Worm (Caenorhabditis elegans) whole organism, late embryonic: Measurements from ENCODE around the gene srh-113.

Experiments used
- hlh-30 ChIP-seq: sonication (generic microtip); optimal IDR thresholded peaks from 2 replicates; lab custom pipeline; 2017; ENCODE audit warnings: antibody characterized with exemption, missing genetic modification characterization, missing compliant biosample characterization; ENCODE audit not compliant: insufficient read depth
- pag-3 ChIP-seq: sonication (generic microtip); optimal IDR thresholded peaks from 2 replicates; lab custom pipeline; 2016; ENCODE audit warnings: missing compliant biosample characterization, missing genetic modification characterization, borderline replicate concordance
- pqm-1 ChIP-seq: sonication (generic microtip); optimal IDR thresholded peaks from 2 replicates; lab custom pipeline; 2016; ENCODE audit warnings: missing genetic modification characterization, missing compliant biosample characterization
- syd-9 ChIP-seq: sonication (generic microtip); optimal IDR thresholded peaks from 2 replicates; lab custom pipeline; 2016; ENCODE audit warnings: mild to moderate bottlenecking, missing genetic modification characterization, moderate library complexity, missing compliant biosample characterization
- unc-3 ChIP-seq, 2 experiments: fragments of 200-800 bp in 1 of 2; sonication (Bioruptor generic) in 1 of 2; sonication (generic microtip) in 1 of 2; conservative IDR thresholded peaks in 1 of 2; optimal IDR thresholded peaks in 1 of 2; 2 replicates each; pipeline versions ENCODE4 v1.3.6 to Lab custom; 2016 to 2022; ENCODE audit warnings: missing compliant biosample characterization in 2 of 2, missing genetic modification characterization in 2 of 2, missing genetic modification reagents in 1 of 2

The srh-113 gene

DNA sequence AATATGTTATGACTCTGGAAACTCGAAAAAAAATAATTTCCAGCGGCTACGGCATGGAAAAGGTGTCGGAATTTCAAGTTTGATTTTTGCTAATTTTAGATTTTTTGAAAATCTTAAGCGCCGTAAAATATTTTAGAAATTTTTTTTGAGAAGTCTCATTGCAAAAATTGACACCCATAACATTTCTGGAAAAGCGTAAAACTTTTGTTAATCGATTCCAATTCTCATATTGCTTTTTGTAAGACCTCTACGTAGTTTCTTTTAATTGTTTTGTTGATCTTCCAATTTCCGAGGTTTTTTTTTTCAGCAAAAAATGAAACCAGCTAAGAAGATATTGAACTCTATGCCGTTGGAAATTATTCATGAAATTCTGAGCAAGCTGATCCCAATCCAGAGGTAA, 46.0 kb downstream of the srh-113 start, which contains the start of gene fbxa-85:
Gene fbxa-85, plus strand, starts transcription at position 301 of the 400 bp plus-strand sequence.
- TF ChIP-seq hlh-30 (tag; lab: Kevin White, UChicago) (no peak), pqm-1 (tag; lab: Kevin White, UChicago) (no peak), syd-9 (tag; lab: Kevin White, UChicago) (no peak)

ce11 chrV:17261385-17261784, 48.5 kb downstream of the srh-113 start:
- TF ChIP-seq hlh-30 (tag; lab: Kevin White, UChicago) (no peak), pag-3 (tag; lab: Kevin White, UChicago) (peak; percentile 43), unc-3 (GFP tag; conservative IDR thresholded peaks at IDR 0.05; lab: Robert Waterston, UW) (no peak), unc-3 (tag; optimal IDR thresholded peaks at IDR 0.05; lab: Kevin White, UChicago) (no peak)
